Fruit fly (Drosophila melanogaster) whole organism, wandering third instar larva: Measurements from ENCODE around the gene CG14629.

Experiments used
- Abd-B ChIP-seq: fragments of >200 bp; optimal IDR thresholded peaks from 2 replicates; lab custom pipeline; 2017; ENCODE audit warnings: missing biosample characterization, missing genetic modification characterization
- CG32264 ChIP-seq: fragments of 200-800 bp; sonication (Bioruptor generic); optimal IDR thresholded peaks from 2 replicates; lab custom pipeline; 2016; ENCODE audit warnings: missing biosample characterization, missing genetic modification characterization
- CG9705 ChIP-seq: fragments of 200-800 bp; sonication (Bioruptor generic); optimal IDR thresholded peaks from 2 replicates; lab custom pipeline; 2018; ENCODE audit warnings: missing biosample characterization, mild to moderate bottlenecking, missing genetic modification characterization
- CrebA ChIP-seq: fragments of 200-800 bp; sonication (Bioruptor generic); optimal IDR thresholded peaks from 2 replicates; lab custom pipeline; 2016; ENCODE audit warnings: missing biosample characterization, mild to moderate bottlenecking, missing genetic modification characterization, borderline replicate concordance
- Dfd ChIP-seq: fragments of >200 bp; optimal IDR thresholded peaks from 2 replicates; lab custom pipeline; 2017; ENCODE audit warnings: missing biosample characterization, missing genetic modification characterization
- Dif ChIP-seq: fragments of 200-275, 200-300 bp; sonication (Bioruptor generic); optimal IDR thresholded peaks from 2 replicates; lab custom pipeline; 2018; ENCODE audit warnings: missing biosample characterization, missing genetic modification characterization; ENCODE audit not compliant: partially characterized antibody
- GATAd ChIP-seq: sonication (Bioruptor generic); optimal IDR thresholded peaks from 2 replicates; lab custom pipeline; 2016; ENCODE audit warnings: missing biosample characterization, missing genetic modification characterization
- HLH106 ChIP-seq: fragments of 200-800 bp; optimal IDR thresholded peaks from 3 replicates; lab custom pipeline; 2019; ENCODE audit warnings: missing biosample characterization, mild to moderate bottlenecking, missing genetic modification characterization, moderate library complexity
- Hnf4 ChIP-seq: fragments of 200-800 bp; sonication (Bioruptor generic); optimal IDR thresholded peaks from 2 replicates; lab custom pipeline; 2016; ENCODE audit warnings: missing biosample characterization, mild to moderate bottlenecking, missing genetic modification characterization
- Hr78 ChIP-seq: fragments of >200 bp; optimal IDR thresholded peaks from 2 replicates; lab custom pipeline; 2017; ENCODE audit warnings: missing biosample characterization, missing genetic modification characterization
- Hr83 ChIP-seq: fragments of 200-300 bp; sonication (Bioruptor generic); optimal IDR thresholded peaks from 2 replicates; lab custom pipeline; 2016; ENCODE audit warnings: missing biosample characterization, mild to moderate bottlenecking, missing genetic modification characterization, moderate library complexity; ENCODE audit not compliant: poor library complexity, severe bottlenecking
- Jra ChIP-seq: sonication (Bioruptor generic); optimal IDR thresholded peaks from 2 replicates; lab custom pipeline; 2016; ENCODE audit warnings: missing biosample characterization, missing genetic modification characterization
- Mio ChIP-seq: sonication (Bioruptor generic); optimal IDR thresholded peaks from 2 replicates; lab custom pipeline; 2016; ENCODE audit warnings: missing biosample characterization, missing genetic modification characterization
- Myc ChIP-seq: fragments of >200 bp; optimal IDR thresholded peaks from 2 replicates; lab custom pipeline; 2017
- N ChIP-seq: fragments of >200 bp; optimal IDR thresholded peaks from 2 replicates; lab custom pipeline; 2018; ENCODE audit warnings: missing biosample characterization, missing external identifiers, missing genetic modification characterization
- OdsH ChIP-seq: fragments of 200-800 bp; sonication (Bioruptor generic); optimal IDR thresholded peaks from 2 replicates; lab custom pipeline; 2016; ENCODE audit warnings: missing biosample characterization, mild to moderate bottlenecking, missing genetic modification characterization
- Rel ChIP-seq, 2 experiments: fragments of 200-800 bp; sonication (Bioruptor generic) in 1 of 2; optimal IDR thresholded peaks; 2 replicates in 1 of 2; 3 replicates in 1 of 2; lab custom pipeline; 2016 to 2019; ENCODE audit warnings: mild to moderate bottlenecking in 2 of 2, missing biosample characterization in 2 of 2, missing genetic modification characterization in 2 of 2, moderate library complexity in 1 of 2
- Sp1 ChIP-seq: fragments of 200-800 bp; sonication (Bioruptor generic); optimal IDR thresholded peaks from 3 replicates; lab custom pipeline; 2019; ENCODE audit warnings: missing biosample characterization, mild to moderate bottlenecking, missing genetic modification characterization, moderate library complexity
- Vsx2 ChIP-seq: fragments of 200-300, 225-300 bp; sonication (Bioruptor generic); optimal IDR thresholded peaks from 2 replicates; lab custom pipeline; 2018; ENCODE audit warnings: missing biosample characterization, missing genetic modification characterization; ENCODE audit not compliant: partially characterized antibody
- br ChIP-seq: fragments of 200-800 bp; sonication (Bioruptor generic); optimal IDR thresholded peaks from 2 replicates; lab custom pipeline; 2016; ENCODE audit warnings: missing biosample characterization, missing genetic modification characterization
- brk ChIP-seq: fragments of 200-800 bp; sonication (Bioruptor generic); optimal IDR thresholded peaks from 2 replicates; lab custom pipeline; 2016; ENCODE audit warnings: missing biosample characterization, mild to moderate bottlenecking, missing genetic modification characterization
- dl ChIP-seq, 2 experiments: fragments of 175-275, 200-275 bp in 1 of 2; fragments of 200-275 bp in 1 of 2; sonication (Bioruptor generic); optimal IDR thresholded peaks; lab custom pipeline; 2018; ENCODE audit warnings: mild to moderate bottlenecking in 2 of 2, missing biosample characterization in 2 of 2, missing genetic modification characterization in 2 of 2, moderate library complexity in 2 of 2; ENCODE audit not compliant: partially characterized antibody in 2 of 2, insufficient read depth in 1 of 2
- dmrt93B ChIP-seq: fragments of 200-800 bp; sonication (Bioruptor generic); optimal IDR thresholded peaks from 2 replicates; lab custom pipeline; 2018; ENCODE audit warnings: missing biosample characterization, mild to moderate bottlenecking, missing genetic modification characterization
- dsf ChIP-seq: sonication (Bioruptor generic); optimal IDR thresholded peaks from 2 replicates; lab custom pipeline; 2016; ENCODE audit warnings: missing biosample characterization, missing genetic modification characterization, borderline replicate concordance
- ey ChIP-seq: fragments of 200-800 bp; sonication (Bioruptor generic); optimal IDR thresholded peaks from 2 replicates; lab custom pipeline; 2016; ENCODE audit warnings: missing biosample characterization, missing genetic modification characterization
- foxo ChIP-seq, 2 experiments: fragments of 200-800 bp; sonication (Bioruptor generic); optimal IDR thresholded peaks; 2 replicates in 1 of 2; 3 replicates in 1 of 2; lab custom pipeline; 2016 to 2017; ENCODE audit warnings: missing biosample characterization in 2 of 2, missing genetic modification characterization in 2 of 2
- fru ChIP-seq: fragments of 200-800 bp; sonication (Bioruptor generic); optimal IDR thresholded peaks from 3 replicates; lab custom pipeline; 2016; ENCODE audit warnings: missing biosample characterization, mild to moderate bottlenecking, missing genetic modification characterization
- h ChIP-seq: fragments of 200-800 bp; sonication (Bioruptor generic); optimal IDR thresholded peaks from 3 replicates; lab custom pipeline; 2016; ENCODE audit warnings: missing biosample characterization, mild to moderate bottlenecking, missing genetic modification characterization
- jim ChIP-seq: fragments of 175-275, 200-325 bp; sonication (Bioruptor generic); optimal IDR thresholded peaks from 2 replicates; lab custom pipeline; 2016; ENCODE audit warnings: missing biosample characterization, mild to moderate bottlenecking, missing genetic modification characterization
- lola ChIP-seq: fragments of >200 bp; optimal IDR thresholded peaks from 2 replicates; lab custom pipeline; 2017; ENCODE audit warnings: missing biosample characterization, missing genetic modification characterization
- pan ChIP-seq: fragments of >200 bp; optimal IDR thresholded peaks from 2 replicates; lab custom pipeline; 2017
- psq ChIP-seq: fragments of 200-800 bp; sonication (Bioruptor generic); optimal IDR thresholded peaks from 3 replicates; lab custom pipeline; 2017; ENCODE audit warnings: missing biosample characterization, mild to moderate bottlenecking, missing genetic modification characterization, moderate library complexity
- rgr ChIP-seq: fragments of 200-800 bp; sonication (Bioruptor generic); optimal IDR thresholded peaks from 3 replicates; lab custom pipeline; 2016; ENCODE audit warnings: missing biosample characterization, mild to moderate bottlenecking, missing genetic modification characterization
- sage ChIP-seq: fragments of 200-800 bp; sonication (Bioruptor generic); optimal IDR thresholded peaks from 2 replicates; lab custom pipeline; 2016; ENCODE audit warnings: missing biosample characterization, mild to moderate bottlenecking, missing genetic modification characterization
- sv ChIP-seq: fragments of 200-800 bp; sonication (Bioruptor generic); optimal IDR thresholded peaks from 3 replicates; lab custom pipeline; 2016; ENCODE audit warnings: missing biosample characterization, missing genetic modification characterization
- tai ChIP-seq: sonication (Bioruptor generic); optimal IDR thresholded peaks from 2 replicates; lab custom pipeline; 2016; ENCODE audit warnings: missing biosample characterization, missing genetic modification characterization
- usp ChIP-seq: fragments of >200 bp; optimal IDR thresholded peaks from 2 replicates; lab custom pipeline; 2017; ENCODE audit warnings: missing biosample characterization, missing genetic modification characterization
- woc ChIP-seq: sonication (Bioruptor generic); optimal IDR thresholded peaks from 2 replicates; lab custom pipeline; 2016; ENCODE audit warnings: missing biosample characterization, mild to moderate bottlenecking, missing genetic modification characterization

CG14629 gene

DNA sequence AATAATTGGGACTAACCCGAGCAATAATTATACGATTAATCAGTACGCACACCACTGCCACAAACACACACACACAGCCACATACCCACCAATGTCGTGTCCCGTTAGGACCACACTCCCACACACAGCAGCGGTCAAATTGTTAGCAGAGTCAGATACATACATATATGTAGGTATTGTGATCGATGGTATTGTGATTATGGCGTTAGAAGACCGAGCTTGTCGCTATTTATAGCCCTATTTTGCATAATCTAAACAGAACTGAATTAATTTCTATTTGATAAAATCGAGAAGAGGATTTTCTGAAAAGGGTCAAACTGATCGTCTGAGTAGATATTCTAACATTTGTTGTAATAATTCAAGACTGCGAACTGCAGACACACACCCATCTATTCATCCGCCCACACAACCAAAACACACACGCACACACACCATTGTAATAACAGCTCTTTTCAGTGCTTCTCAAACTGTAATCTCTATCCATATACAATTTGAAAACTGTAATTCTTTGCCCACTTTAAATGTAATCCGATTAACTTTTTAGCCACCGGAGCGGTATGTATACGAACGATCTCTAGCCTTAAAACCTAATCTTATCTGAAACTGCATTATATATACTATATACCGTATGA, 9.8 kb upstream of the CG14629 start:
- no peak for TF ChIP-seq Hr78
- TF ChIP-seq h (GFP tag; lab: Kevin White, UChicago): peak; percentile 40
- no peak for TF ChIP-seq dmrt93B (GFP tag; lab: Kevin White, UChicago)
- TF ChIP-seq Dif (GFP tag; lab: Kevin White, UChicago): no peak
- no peak for TF ChIP-seq br (GFP tag; lab: Kevin White, UChicago)
- peak; percentile 33 for TF ChIP-seq Myc (lab: Kevin White, UChicago)
- TF ChIP-seq Vsx2: no peak
- no peak for TF ChIP-seq jim (GFP tag; lab: Kevin White, UChicago)
- no peak for TF ChIP-seq Rel (GFP tag; optimal IDR thresholded peaks at IDR 0.05; lab: Kevin White, UChicago)
- TF ChIP-seq Rel (tag; optimal IDR thresholded peaks at IDR 0.05; lab: Kevin White, UChicago): no peak
- no peak for TF ChIP-seq Abd-B (GFP tag; lab: Kevin White, UChicago)
- no peak for TF ChIP-seq Hr83 (GFP tag; lab: Kevin White, UChicago)
- no peak for TF ChIP-seq CG9705 (GFP tag; lab: Kevin White, UChicago)
- TF ChIP-seq Mio: no peak
- no peak for TF ChIP-seq lola (GFP tag; lab: Kevin White, UChicago)
- peak; percentile 17 for TF ChIP-seq Jra
- no peak for TF ChIP-seq pan (lab: Kevin White, UChicago)
- no peak for TF ChIP-seq Dfd (GFP tag; lab: Kevin White, UChicago)
- peak; percentile 31 for TF ChIP-seq ey (GFP tag; lab: Kevin White, UChicago)
- no peak for TF ChIP-seq woc (GFP tag; lab: Kevin White, UChicago)
- no peak for TF ChIP-seq dl (GFP tag; optimal IDR thresholded peaks at IDR 0.05; lab: Kevin White, UChicago; ENCODE audit: insufficient read depth in 1 of 2, partially characterized antibody in 2 of 2)
- TF ChIP-seq CrebA (GFP tag; lab: Kevin White, UChicago): no peak
- no peak for TF ChIP-seq tai (GFP tag; lab: Kevin White, UChicago)
- TF ChIP-seq rgr: peak; percentile 23
- TF ChIP-seq GATAd (GFP tag; lab: Kevin White, UChicago): no peak
- TF ChIP-seq HLH106 (tag; lab: Kevin White, UChicago): no peak
- no peak for TF ChIP-seq sage (GFP tag; lab: Kevin White, UChicago)
- no peak for TF ChIP-seq psq
- TF ChIP-seq brk (GFP tag; lab: Kevin White, UChicago): no peak
- peak in 1 of 2 experiments; percentile 52 for TF ChIP-seq foxo (GFP tag; optimal IDR thresholded peaks at IDR 0.05; lab: Kevin White, UChicago)
- TF ChIP-seq Hnf4: no peak
- TF ChIP-seq fru (GFP tag; lab: Kevin White, UChicago): peak; percentile 35
- no peak for TF ChIP-seq sv
- TF ChIP-seq N (GFP tag; lab: Kevin White, UChicago): no peak
- no peak for TF ChIP-seq Sp1 (GFP tag; lab: Kevin White, UChicago)
- TF ChIP-seq usp (GFP tag; lab: Kevin White, UChicago): no peak
- no peak for TF ChIP-seq dsf (GFP tag; lab: Kevin White, UChicago)
- peak; percentile 40 for TF ChIP-seq OdsH (GFP tag; lab: Kevin White, UChicago)
- no peak for TF ChIP-seq CG32264
- TF ChIP-seq, all 38 proteins: peak for 8

DNA sequence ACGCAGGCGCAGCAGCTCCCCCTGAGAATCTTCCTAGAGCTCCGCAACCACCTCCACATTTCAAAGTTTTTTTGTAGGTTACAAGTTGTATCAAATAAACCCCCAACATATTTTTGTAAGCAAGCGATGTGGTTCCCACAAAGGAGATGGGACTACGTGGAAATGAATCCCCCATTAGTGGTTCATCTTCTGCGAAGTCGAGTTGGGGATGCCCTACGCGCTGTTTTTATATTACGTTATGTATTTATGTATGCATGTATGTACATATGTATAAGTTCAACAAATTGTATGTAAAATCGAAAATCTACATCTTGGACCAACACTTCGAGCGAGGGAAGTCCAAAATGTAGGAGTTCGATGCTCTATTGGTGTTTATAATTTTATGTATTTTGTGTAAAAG, 5.4 kb upstream of the CG14629 start, which contains the start of gene CG42259:
Gene CG42259, plus strand, starts transcription at position 301 of the 400 bp plus-strand sequence.
- TF ChIP-seq Myc (lab: Kevin White, UChicago) (no peak), tai (GFP tag; lab: Kevin White, UChicago) (no peak), sage (GFP tag; lab: Kevin White, UChicago) (no peak)

- no peak for TF ChIP-seq CrebA (GFP tag; lab: Kevin White, UChicago)
- no peak for TF ChIP-seq brk (GFP tag; lab: Kevin White, UChicago)
- no peak for TF ChIP-seq jim (GFP tag; lab: Kevin White, UChicago)
- no peak for TF ChIP-seq Dif (GFP tag; lab: Kevin White, UChicago)
- no peak for TF ChIP-seq rgr
- TF ChIP-seq sv: no peak
- no peak for TF ChIP-seq woc (GFP tag; lab: Kevin White, UChicago)
- TF ChIP-seq N (GFP tag; lab: Kevin White, UChicago): no peak
- no peak for TF ChIP-seq Hr83 (GFP tag; lab: Kevin White, UChicago)
- no peak for TF ChIP-seq fru (GFP tag; lab: Kevin White, UChicago)
- no peak for TF ChIP-seq lola (GFP tag; lab: Kevin White, UChicago)
- TF ChIP-seq Myc (lab: Kevin White, UChicago): no peak
- no peak for TF ChIP-seq usp (GFP tag; lab: Kevin White, UChicago)
- no peak for TF ChIP-seq pan (lab: Kevin White, UChicago)
Observed at dm6 chrX:1047695-1048094, 3.6 kb upstream of the CG14629 start.
